Fruit fly (Drosophila melanogaster): ENCODE data around the gene beta'COP.

DNA sequence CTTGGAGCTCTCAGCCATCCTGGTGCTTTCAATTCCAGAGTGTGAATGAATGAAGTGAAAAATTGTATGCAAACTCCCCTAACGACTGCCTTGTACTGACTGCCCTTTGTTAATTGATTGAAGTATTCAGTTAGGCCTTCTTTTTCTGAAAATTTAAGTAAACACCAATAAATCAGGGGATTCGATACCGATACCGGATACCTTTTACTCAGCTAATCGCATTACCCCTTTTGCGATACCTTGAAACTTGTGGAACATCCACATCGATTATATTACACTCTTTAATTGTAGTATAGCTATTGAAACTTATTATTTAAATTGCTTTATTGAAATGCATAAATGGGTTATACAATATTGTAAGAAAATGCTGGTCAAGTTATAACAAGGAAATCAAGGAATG lies 17.4 kb downstream of the beta'COP start, which contains the start of gene CG16957:
- TF ChIP-seq h (optimal IDR thresholded peaks at IDR 0.05) (no peak), psq (optimal IDR thresholded peaks at IDR 0.05) (no peak)
